Worm (Caenorhabditis elegans) whole organism, L4/young adult: ENCODE results near the gene fbxb-72.

Experiments
- W03F9.2 ChIP-seq: fragments of 150-350 bp; optimal IDR thresholded peaks from 2 replicates; lab custom pipeline; 2014; ENCODE audit warnings: missing biosample characterization, missing genetic modification characterization
- him-1 ChIP-seq: sonication (generic microtip); optimal IDR thresholded peaks from 2 replicates; lab custom pipeline; 2016; ENCODE audit warnings: missing genotype, missing genetic modification reagents, missing genetic modification characterization, missing compliant biosample characterization

ce11 chrV:738770-739169 is 15.0 kb upstream of the fbxb-72 start, which contains the start of gene srj-24:
- TF ChIP-seq W03F9.2 (tag; lab: Kevin White, UChicago), result no peak
- no peak for TF ChIP-seq him-1 (tag; lab: Kevin White, UChicago)
